Fruit fly (Drosophila melanogaster) Kc167 (cell line): ENCODE data around the gene Slimp.

ENCODE experiments used
- insv ChIP-seq: fragments of >200 bp; optimal IDR thresholded peaks from 3 replicates; lab custom pipeline; 2018; ENCODE audit warnings: missing external identifiers
- psq ChIP-seq: fragments of >200 bp; optimal IDR thresholded peaks from 2 replicates; lab custom pipeline; 2017; ENCODE audit warnings: missing external identifiers

- TF ChIP-seq insv = no peak
- no peak for TF ChIP-seq psq (lab: Kevin White, UChicago)
These were observed 37.4 kb upstream of the Slimp start, which contains the start of gene mora for dm6 chr3R:24186188-24186587.
